Worm (Caenorhabditis elegans) whole organism, L2 larva: ENCODE results near the gene rad-54.L2.

Experiments
- C34F6.9 ChIP-seq: fragments of 150-350 bp; optimal IDR thresholded peaks from 2 replicates; lab custom pipeline; 2014; ENCODE audit warnings: missing biosample characterization, missing genetic modification characterization
- F13H6.1 ChIP-seq: sonication (generic microtip); optimal IDR thresholded peaks from 2 replicates; lab custom pipeline; 2016; ENCODE audit warnings: missing genetic modification characterization, missing compliant biosample characterization
- R02D3.7 ChIP-seq: fragments of 150-350 bp; optimal IDR thresholded peaks from 2 replicates; lab custom pipeline; 2014; ENCODE audit warnings: missing biosample characterization, missing genetic modification characterization
- Y55F3AM.14 ChIP-seq: fragments of 200-800 bp; sonication (Bioruptor generic); optimal IDR thresholded peaks from 2 replicates; lab custom pipeline; 2018; ENCODE audit warnings: mild to moderate bottlenecking, missing genetic modification characterization, missing compliant biosample characterization
- ZK546.5 ChIP-seq: sonication (generic microtip); optimal IDR thresholded peaks from 2 replicates; lab custom pipeline; 2017; ENCODE audit warnings: missing biosample characterization, missing genetic modification characterization
- alr-1 ChIP-seq: fragments of 150-350 bp; optimal IDR thresholded peaks from 2 replicates; lab custom pipeline; 2014; ENCODE audit warnings: missing biosample characterization, missing genetic modification characterization
- aly-2 ChIP-seq: fragments of 150-350 bp; optimal IDR thresholded peaks from 2 replicates; lab custom pipeline; 2014; ENCODE audit warnings: missing biosample characterization, missing genetic modification characterization
- ama-1 ChIP-seq: fragments of 150-350 bp; optimal IDR thresholded peaks from 2 replicates; lab custom pipeline; 2018; ENCODE audit warnings: inconsistent platforms
- blmp-1 ChIP-seq: sonication (generic microtip); optimal IDR thresholded peaks from 2 replicates; lab custom pipeline; 2017; ENCODE audit warnings: missing genetic modification characterization, mild to moderate bottlenecking, missing compliant biosample characterization, antibody characterized with exemption, moderate library complexity; ENCODE audit not compliant: insufficient read depth
- ceh-16 ChIP-seq: fragments of 150-350 bp; optimal IDR thresholded peaks from 2 replicates; lab custom pipeline; 2014; ENCODE audit warnings: missing biosample characterization, missing genetic modification characterization
- ceh-82 ChIP-seq: fragments of 150-350 bp; optimal IDR thresholded peaks from 2 replicates; lab custom pipeline; 2014; ENCODE audit warnings: missing biosample characterization, missing genetic modification characterization
- crh-2 ChIP-seq: sonication (generic microtip); optimal IDR thresholded peaks from 2 replicates; lab custom pipeline; 2017; ENCODE audit warnings: missing biosample characterization, missing genetic modification characterization
- dmd-4 ChIP-seq: sonication (generic microtip); optimal IDR thresholded peaks from 2 replicates; lab custom pipeline; 2017; ENCODE audit warnings: missing biosample characterization, missing genetic modification characterization
- egl-27 ChIP-seq: sonication (generic microtip); optimal IDR thresholded peaks from 3 replicates; lab custom pipeline; 2017; ENCODE audit warnings: missing biosample characterization, missing genetic modification reagents, missing genetic modification characterization
- elt-1 ChIP-seq: fragments of 150-350 bp; optimal IDR thresholded peaks from 2 replicates; lab custom pipeline; 2014; ENCODE audit warnings: missing biosample characterization, missing genetic modification characterization
- elt-3 ChIP-seq: sonication (generic microtip); optimal IDR thresholded peaks from 2 replicates; lab custom pipeline; 2017; ENCODE audit warnings: missing biosample characterization, missing genetic modification characterization
- fos-1 ChIP-seq: fragments of 150-350 bp; optimal IDR thresholded peaks from 2 replicates; lab custom pipeline; 2014; ENCODE audit warnings: missing biosample characterization, missing genetic modification characterization
- gmeb-1 ChIP-seq: fragments of 150-350 bp; optimal IDR thresholded peaks from 2 replicates; lab custom pipeline; 2014; ENCODE audit warnings: missing biosample characterization, missing genetic modification characterization
- lin-11 ChIP-seq: fragments of 150-350 bp; sonication (generic microtip); optimal IDR thresholded peaks from 2 replicates; lab custom pipeline; 2014; ENCODE audit warnings: missing biosample characterization, missing genetic modification characterization, inconsistent platforms, mixed read lengths
- lin-13 ChIP-seq: fragments of 150-350 bp; optimal IDR thresholded peaks from 2 replicates; lab custom pipeline; 2014; ENCODE audit warnings: missing biosample characterization, missing genetic modification reagents, missing genetic modification characterization
- lin-39 ChIP-seq: fragments of 150-350 bp; optimal IDR thresholded peaks from 2 replicates; lab custom pipeline; 2014; ENCODE audit warnings: missing biosample characterization, missing genetic modification reagents, missing genetic modification characterization
- lsy-2 ChIP-seq, 2 experiments: fragments of 150-350 bp in 1 of 2; sonication (generic microtip) in 1 of 2; optimal IDR thresholded peaks; 2 replicates each; lab custom pipeline; 2014 to 2017; ENCODE audit warnings: missing biosample characterization in 2 of 2, missing genetic modification characterization in 2 of 2
- mab-5 ChIP-seq: fragments of 150-350 bp; optimal IDR thresholded peaks from 2 replicates; lab custom pipeline; 2014; ENCODE audit warnings: missing biosample characterization, missing genetic modification characterization
- mbf-1 ChIP-seq: sonication (generic microtip); optimal IDR thresholded peaks from 2 replicates; lab custom pipeline; 2017; ENCODE audit warnings: missing biosample characterization, missing genetic modification characterization
- mdl-1 ChIP-seq, 2 experiments: fragments of 150-350 bp in 1 of 2; sonication (generic microtip) in 1 of 2; optimal IDR thresholded peaks; 2 replicates each; lab custom pipeline; 2017; ENCODE audit warnings: missing biosample characterization in 2 of 2, missing genetic modification characterization in 2 of 2
- nhr-10 ChIP-seq: sonication (generic microtip); optimal IDR thresholded peaks from 2 replicates; lab custom pipeline; 2017; ENCODE audit warnings: missing biosample characterization, missing genetic modification characterization
- nhr-11 ChIP-seq: fragments of 150-350 bp; optimal IDR thresholded peaks from 2 replicates; lab custom pipeline; 2014; ENCODE audit warnings: missing biosample characterization, missing genetic modification characterization
- nhr-12 ChIP-seq: fragments of 150-350 bp; optimal IDR thresholded peaks from 2 replicates; lab custom pipeline; 2014; ENCODE audit warnings: missing biosample characterization, missing genetic modification characterization
- nhr-129 ChIP-seq: fragments of 150-350 bp; optimal IDR thresholded peaks from 2 replicates; lab custom pipeline; 2014; ENCODE audit warnings: missing biosample characterization, missing genetic modification characterization
- nhr-21 ChIP-seq: fragments of 150-350 bp; optimal IDR thresholded peaks from 2 replicates; lab custom pipeline; 2014; ENCODE audit warnings: missing biosample characterization, missing genetic modification characterization
- nhr-23 ChIP-seq: fragments of 150-350 bp; optimal IDR thresholded peaks from 2 replicates; lab custom pipeline; 2014; ENCODE audit warnings: missing biosample characterization, missing genetic modification reagents, missing genetic modification characterization
- nhr-237 ChIP-seq: fragments of 150-350 bp; optimal IDR thresholded peaks from 2 replicates; lab custom pipeline; 2014; ENCODE audit warnings: missing biosample characterization, missing genetic modification characterization
- nhr-25 ChIP-seq: fragments of 150-350 bp; sonication (generic microtip); optimal IDR thresholded peaks from 3 replicates; lab custom pipeline; 2014; ENCODE audit warnings: missing biosample characterization, missing genetic modification characterization
- nhr-6 ChIP-seq: fragments of 150-350 bp; optimal IDR thresholded peaks from 2 replicates; lab custom pipeline; 2014; ENCODE audit warnings: missing biosample characterization, missing genetic modification characterization
- nhr-77 ChIP-seq: fragments of 150-350 bp; optimal IDR thresholded peaks from 2 replicates; lab custom pipeline; 2014; ENCODE audit warnings: missing biosample characterization, missing genetic modification characterization
- peb-1 ChIP-seq: fragments of 150-350 bp; optimal IDR thresholded peaks from 2 replicates; lab custom pipeline; 2014; ENCODE audit warnings: missing biosample characterization, missing genetic modification characterization
- sem-4 ChIP-seq: fragments of 150-350 bp; optimal IDR thresholded peaks from 2 replicates; lab custom pipeline; 2014; ENCODE audit warnings: missing biosample characterization, missing genetic modification reagents, missing genetic modification characterization
- skn-1 ChIP-seq: sonication (generic microtip); optimal IDR thresholded peaks from 2 replicates; lab custom pipeline; 2017; ENCODE audit warnings: missing biosample characterization, missing genetic modification characterization
- sma-3 ChIP-seq: sonication (generic microtip); optimal IDR thresholded peaks from 2 replicates; lab custom pipeline; 2016; ENCODE audit warnings: missing genetic modification reagents, missing genetic modification characterization, missing compliant biosample characterization
- sma-9 ChIP-seq, 2 experiments: fragments of 150-350 bp in 1 of 2; sonication (generic microtip) in 1 of 2; optimal IDR thresholded peaks; 2 replicates each; lab custom pipeline; 2014 to 2016; ENCODE audit warnings: missing genetic modification characterization in 2 of 2, mild to moderate bottlenecking in 1 of 2, missing biosample characterization in 1 of 2, missing compliant biosample characterization in 1 of 2, missing genetic modification reagents in 1 of 2, moderate library complexity in 1 of 2
- snpc-4 ChIP-seq: fragments of 150-350 bp; optimal IDR thresholded peaks from 2 replicates; lab custom pipeline; 2014; ENCODE audit warnings: missing biosample characterization, missing genetic modification characterization
- unc-39 ChIP-seq: fragments of 150-350 bp; optimal IDR thresholded peaks from 2 replicates; lab custom pipeline; 2014; ENCODE audit warnings: missing biosample characterization, missing genetic modification characterization
- unc-55 ChIP-seq: fragments of 150-350 bp; sonication (generic microtip); optimal IDR thresholded peaks from 3 replicates; lab custom pipeline; 2014; ENCODE audit warnings: missing biosample characterization, missing genetic modification reagents, missing genetic modification characterization
- unc-62 ChIP-seq: fragments of 150-350 bp; optimal IDR thresholded peaks from 2 replicates; lab custom pipeline; 2014; ENCODE audit warnings: missing biosample characterization, missing genetic modification reagents, missing genetic modification characterization
- zag-1 ChIP-seq: fragments of 150-350 bp; optimal IDR thresholded peaks from 2 replicates; lab custom pipeline; 2014; ENCODE audit warnings: missing biosample characterization, missing genetic modification characterization
- ztf-1 ChIP-seq: fragments of 200-800 bp; sonication (Bioruptor generic); conservative IDR thresholded peaks from 2 replicates; pipeline ENCODE4 v1.3.6; 2022; ENCODE audit warnings: missing genetic modification characterization, missing compliant biosample characterization
- ztf-11 ChIP-seq: sonication (generic microtip); optimal IDR thresholded peaks from 2 replicates; lab custom pipeline; 2017; ENCODE audit warnings: missing biosample characterization, missing genetic modification characterization
- ztf-4 ChIP-seq: fragments of 150-350 bp; optimal IDR thresholded peaks from 2 replicates; lab custom pipeline; 2014; ENCODE audit warnings: missing biosample characterization, missing genetic modification characterization

Gene rad-54.L2

ce11 chrIV:8853301-8853700, 40.6 kb upstream of the rad-54.L2 start:
- TF ChIP-seq C34F6.9 (tag; lab: Kevin White, UChicago): no peak
- TF ChIP-seq unc-39: no peak
- TF ChIP-seq ztf-1 (GFP tag; lab: Robert Waterston, UW): no peak
- TF ChIP-seq R02D3.7 (tag; lab: Kevin White, UChicago): no peak
- TF ChIP-seq sma-3 (GFP tag; lab: Kevin White, UChicago): no peak
- no peak for TF ChIP-seq lin-11 (tag; lab: Kevin White, UChicago)
- TF ChIP-seq nhr-21 (tag; lab: Kevin White, UChicago): no peak
- TF ChIP-seq nhr-6: no peak
- no peak for TF ChIP-seq fos-1
- no peak for TF ChIP-seq nhr-77
- no peak for TF ChIP-seq nhr-11 (tag; lab: Kevin White, UChicago)
- TF ChIP-seq peb-1 (tag; lab: Kevin White, UChicago): no peak
- no peak for TF ChIP-seq crh-2 (tag; lab: Kevin White, UChicago)
- TF ChIP-seq lin-13: no peak
- no peak for TF ChIP-seq unc-55
- no peak for TF ChIP-seq mdl-1 (tag; optimal IDR thresholded peaks at IDR 0.05; lab: Kevin White, UChicago)
- no peak for TF ChIP-seq nhr-237 (tag; lab: Kevin White, UChicago)
- no peak for TF ChIP-seq elt-1 (tag; lab: Kevin White, UChicago)

DNA sequence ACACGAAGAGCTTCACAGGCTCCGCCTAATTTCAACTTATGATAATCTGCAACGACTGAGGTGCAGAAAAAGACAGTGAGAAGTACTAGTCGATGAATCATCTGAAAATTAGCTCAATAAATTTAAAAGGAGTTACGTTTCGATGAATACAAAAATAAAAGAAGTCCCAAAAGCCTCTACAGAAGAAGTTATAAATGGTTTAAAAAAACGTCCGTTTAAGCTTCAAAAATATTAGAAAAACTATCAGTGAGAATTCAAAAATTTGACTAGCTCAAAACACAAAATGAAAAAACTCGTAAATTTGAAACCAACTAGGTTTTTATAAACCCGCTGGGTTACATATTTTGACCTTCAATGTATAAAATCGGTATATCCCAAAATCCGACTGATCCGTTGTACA, 37.9 kb upstream of the rad-54.L2 start, which contains the start of gene T11B7.5:
TSS of gene T11B7.5 (minus strand) at position 101 of the 400 bp plus-strand sequence.
- no peak for TF ChIP-seq nhr-129 (tag; lab: Kevin White, UChicago)

- TF ChIP-seq snpc-4 (tag; lab: Kevin White, UChicago) (no peak), unc-39 (no peak), mbf-1 (no peak), nhr-25 (tag; lab: Kevin White, UChicago) (peak; percentile 34), ZK546.5 (tag; lab: Kevin White, UChicago) (no peak), ztf-4 (tag; lab: Kevin White, UChicago) (no peak), ztf-1 (GFP tag; lab: Robert Waterston, UW) (no peak), nhr-6 (no peak), ceh-82 (no peak), mdl-1 (tag; optimal IDR thresholded peaks at IDR 0.05; lab: Kevin White, UChicago) (no peak), Y55F3AM.14 (no peak), nhr-237 (tag; lab: Kevin White, UChicago) (no peak), crh-2 (tag; lab: Kevin White, UChicago) (no peak), nhr-10 (tag; lab: Kevin White, UChicago) (no peak), sma-3 (GFP tag; lab: Kevin White, UChicago) (peak; percentile 5), ceh-16 (no peak), lsy-2 (tag; optimal IDR thresholded peaks at IDR 0.05; lab: Kevin White, UChicago) (no peak), nhr-129 (tag; lab: Kevin White, UChicago) (no peak), elt-3 (no peak), ztf-11 (tag; lab: Kevin White, UChicago) (no peak), nhr-77 (no peak), R02D3.7 (tag; lab: Kevin White, UChicago) (no peak), nhr-21 (tag; lab: Kevin White, UChicago) (peak; percentile 53), lin-11 (tag; lab: Kevin White, UChicago) (no peak), sma-9 (GFP tag; optimal IDR thresholded peaks at IDR 0.05; lab: Kevin White, UChicago) (peak; percentile 43), sma-9 (tag; optimal IDR thresholded peaks at IDR 0.05; lab: Kevin White, UChicago) (no peak), nhr-23 (tag; lab: Kevin White, UChicago) (no peak), sem-4 (no peak), lin-13 (no peak), mab-5 (peak; percentile 52), aly-2 (tag; lab: Kevin White, UChicago) (no peak), F13H6.1 (tag; lab: Kevin White, UChicago) (no peak), ama-1 (lab: Kevin White, UChicago) (no peak), blmp-1 (tag; lab: Kevin White, UChicago) (no peak), skn-1 (tag; lab: Kevin White, UChicago) (no peak), fos-1 (no peak), dmd-4 (tag; lab: Kevin White, UChicago) (no peak), unc-55 (no peak), nhr-11 (tag; lab: Kevin White, UChicago) (no peak), egl-27 (tag; lab: Kevin White, UChicago) (no peak), C34F6.9 (tag; lab: Kevin White, UChicago) (no peak), alr-1 (tag; lab: Kevin White, UChicago) (no peak), elt-1 (tag; lab: Kevin White, UChicago) (no peak), unc-62 (GFP tag; lab: Kevin White, UChicago) (peak; percentile 15), lin-39 (no peak), peb-1 (tag; lab: Kevin White, UChicago) (no peak), gmeb-1 (tag; lab: Kevin White, UChicago) (peak; percentile 36), nhr-12 (no peak), zag-1 (tag; lab: Kevin White, UChicago) (no peak)
These were observed 29.2 kb upstream of the rad-54.L2 start for ce11 chrIV:8864672-8865071.
